Fruit fly (Drosophila melanogaster) whole organism, embryonic: ENCODE measurements around the gene Polr3F.

Experiments
- CG10543 ChIP-seq: fragments of 200-800 bp; sonication (Bioruptor generic); optimal IDR thresholded peaks from 3 replicates; lab custom pipeline; 2017; ENCODE audit warnings: missing biosample characterization, mild to moderate bottlenecking, missing genetic modification characterization, moderate library complexity
- CG10565 ChIP-seq: fragments of 200-800 bp; sonication (Bioruptor generic); optimal IDR thresholded peaks from 3 replicates; lab custom pipeline; 2016; ENCODE audit warnings: missing biosample characterization, mild to moderate bottlenecking, missing genetic modification characterization
- CG1233 ChIP-seq: fragments of 200-800 bp; sonication (Bioruptor generic); optimal IDR thresholded peaks from 4 replicates; lab custom pipeline; 2018; ENCODE audit warnings: missing biosample characterization, mild to moderate bottlenecking, missing genetic modification characterization
- CG12744 ChIP-seq: fragments of 200-800 bp; sonication (Bioruptor generic); optimal IDR thresholded peaks from 2 replicates; lab custom pipeline; 2016; ENCODE audit warnings: missing biosample characterization, missing genetic modification characterization
- CG12942 ChIP-seq: fragments of 200-800 bp; sonication (Bioruptor generic); optimal IDR thresholded peaks from 3 replicates; lab custom pipeline; 2016; ENCODE audit warnings: missing biosample characterization, missing genetic modification characterization
- CG13123 ChIP-seq: fragments of 200-800 bp; sonication (Bioruptor generic); optimal IDR thresholded peaks from 2 replicates; lab custom pipeline; 2016; ENCODE audit warnings: missing biosample characterization, missing genetic modification characterization
- CG14667 ChIP-seq: fragments of 200-800 bp; sonication (Bioruptor generic); IDR thresholded peaks from 2 replicates; pipeline ENCODE4 v1.3.6; 2022; ENCODE audit warnings: missing biosample characterization, missing genetic modification characterization
- CG15011 ChIP-seq: fragments of 200-800 bp; sonication (Bioruptor generic); optimal IDR thresholded peaks from 3 replicates; lab custom pipeline; 2018; ENCODE audit warnings: missing biosample characterization, mild to moderate bottlenecking, missing genetic modification characterization
- CG16815 ChIP-seq: fragments of 200-800 bp; sonication (Bioruptor generic); optimal IDR thresholded peaks from 3 replicates; lab custom pipeline; 2017; ENCODE audit warnings: missing biosample characterization, mild to moderate bottlenecking, missing genetic modification characterization
- CG17328 ChIP-seq: fragments of 200-800 bp; sonication (Bioruptor generic); IDR thresholded peaks from 2 replicates; pipeline ENCODE4 v1.3.6; 2022; ENCODE audit warnings: missing biosample characterization, missing genetic modification characterization
- CG17802 ChIP-seq: fragments of 200-800 bp; sonication (Bioruptor generic); optimal IDR thresholded peaks from 2 replicates; lab custom pipeline; 2018; ENCODE audit warnings: missing biosample characterization, mild to moderate bottlenecking, missing genetic modification characterization, moderate library complexity
- CG2129 ChIP-seq: fragments of 200-800 bp; sonication (Bioruptor generic); IDR thresholded peaks from 2 replicates; pipeline ENCODE4 v1.3.6; 2022; ENCODE audit warnings: missing biosample characterization, missing genetic modification characterization; ENCODE audit not compliant: partially characterized antibody
- CG33213 ChIP-seq: fragments of 200-800 bp; sonication (Bioruptor generic); optimal IDR thresholded peaks from 3 replicates; lab custom pipeline; 2016; ENCODE audit warnings: missing biosample characterization, missing genetic modification characterization
- CG33557 ChIP-seq: fragments of 200-800 bp; sonication (Bioruptor generic); optimal IDR thresholded peaks from 2 replicates; lab custom pipeline; 2019; ENCODE audit warnings: missing biosample characterization, mild to moderate bottlenecking, missing genetic modification characterization, moderate library complexity
- CG7271 ChIP-seq: fragments of 200-800 bp; sonication (Bioruptor generic); optimal IDR thresholded peaks from 2 replicates; lab custom pipeline; 2018; ENCODE audit warnings: missing biosample characterization, mild to moderate bottlenecking, missing genetic modification characterization, moderate library complexity
- CG8765 ChIP-seq: fragments of 200-800 bp; sonication (Bioruptor generic); IDR thresholded peaks from 2 replicates; pipeline ENCODE4 v1.3.6; 2022; ENCODE audit warnings: missing biosample characterization, missing genetic modification characterization
- CG9609 ChIP-seq: fragments of 200-800 bp; sonication (Bioruptor generic); optimal IDR thresholded peaks from 3 replicates; lab custom pipeline; 2016; ENCODE audit warnings: missing biosample characterization, missing genetic modification characterization
- CG9817 ChIP-seq: fragments of 200-800 bp; sonication (Bioruptor generic); optimal IDR thresholded peaks from 2 replicates; lab custom pipeline; 2018; ENCODE audit warnings: missing biosample characterization, mild to moderate bottlenecking, missing genetic modification characterization, moderate library complexity
- Fer1 ChIP-seq: fragments of 200-800 bp; sonication (Bioruptor generic); optimal IDR thresholded peaks from 2 replicates; lab custom pipeline; 2017; ENCODE audit warnings: missing biosample characterization, mild to moderate bottlenecking, missing genetic modification characterization
- Mrtf ChIP-seq: fragments of 200-800 bp; sonication (Bioruptor generic); IDR thresholded peaks from 3 replicates; pipeline ENCODE4 v1.3.6; 2022; ENCODE audit warnings: missing biosample characterization, missing genetic modification characterization
- NfI ChIP-seq: fragments of 200-800 bp; sonication (Bioruptor generic); optimal IDR thresholded peaks from 3 replicates; lab custom pipeline; 2018; ENCODE audit warnings: missing biosample characterization, mild to moderate bottlenecking, missing genetic modification characterization, moderate library complexity
- Trl ChIP-seq, 3 experiments: fragments of >200 bp in 2 of 3; fragments of 200-800 bp in 1 of 3; sonication (Bioruptor generic) in 1 of 3; optimal IDR thresholded peaks; 2 replicates in 1 of 3; 3 replicates in 2 of 3; lab custom pipeline; 2016 to 2017; ENCODE audit warnings: missing biosample characterization in 1 of 3, missing genetic modification characterization in 1 of 3
- Xrp1 ChIP-seq: fragments of 200-800 bp; sonication (Bioruptor generic); IDR thresholded peaks from 2 replicates; pipeline ENCODE4 v1.3.6; 2022; ENCODE audit warnings: missing biosample characterization, missing genetic modification characterization
- YL-1 ChIP-seq: fragments of 200-800 bp; sonication (Bioruptor generic); optimal IDR thresholded peaks from 3 replicates; lab custom pipeline; 2017; ENCODE audit warnings: missing biosample characterization, mild to moderate bottlenecking, missing genetic modification characterization
- bab2 ChIP-seq: fragments of 200-800 bp; sonication (Bioruptor generic); optimal IDR thresholded peaks from 2 replicates; lab custom pipeline; 2016; ENCODE audit warnings: missing biosample characterization, missing genetic modification characterization
- corto ChIP-seq: fragments of 200-800 bp; sonication (Bioruptor generic); optimal IDR thresholded peaks from 2 replicates; lab custom pipeline; 2016; ENCODE audit warnings: missing biosample characterization, mild to moderate bottlenecking, missing genetic modification characterization, moderate library complexity
- crp ChIP-seq, 2 experiments: fragments of 200-800 bp; sonication (Bioruptor generic); optimal IDR thresholded peaks; 2 replicates in 1 of 2; 3 replicates in 1 of 2; lab custom pipeline; 2017; ENCODE audit warnings: missing biosample characterization in 2 of 2, missing genetic modification characterization in 2 of 2, mild to moderate bottlenecking in 1 of 2, moderate library complexity in 1 of 2
- da ChIP-seq: fragments of 200-800 bp; sonication (Bioruptor generic); optimal IDR thresholded peaks from 2 replicates; lab custom pipeline; 2016; ENCODE audit warnings: missing biosample characterization, missing genetic modification characterization
- dmrt99B ChIP-seq: fragments of 200-800 bp; sonication (Bioruptor generic); optimal IDR thresholded peaks from 2 replicates; lab custom pipeline; 2018; ENCODE audit warnings: missing biosample characterization, mild to moderate bottlenecking, missing genetic modification characterization, moderate library complexity
- emc ChIP-seq: fragments of 200-800 bp; sonication (Bioruptor generic); optimal IDR thresholded peaks from 2 replicates; lab custom pipeline; 2016; ENCODE audit warnings: missing biosample characterization, missing genetic modification characterization
- eve ChIP-seq, 2 experiments: fragments of >200 bp; optimal IDR thresholded peaks; 2 replicates each; lab custom pipeline; 2017; ENCODE audit warnings: missing biosample characterization in 2 of 2, missing genetic modification characterization in 2 of 2
- eyg ChIP-seq: fragments of 200-800 bp; sonication (Bioruptor generic); optimal IDR thresholded peaks from 3 replicates; lab custom pipeline; 2016; ENCODE audit warnings: missing biosample characterization, missing genetic modification characterization
- grau ChIP-seq: fragments of 200-800 bp; optimal IDR thresholded peaks from 3 replicates; lab custom pipeline; 2019; ENCODE audit warnings: missing biosample characterization, mild to moderate bottlenecking, missing genetic modification characterization, moderate library complexity
- h ChIP-seq: fragments of >200 bp; optimal IDR thresholded peaks from 2 replicates; lab custom pipeline; 2017
- jigr1 ChIP-seq: fragments of 200-800 bp; sonication (Bioruptor generic); IDR thresholded peaks from 3 replicates; pipeline ENCODE4 v1.3.6; 2022; ENCODE audit warnings: missing biosample characterization, missing genetic modification characterization
- klu ChIP-seq: fragments of 200-800 bp; sonication (Bioruptor generic); IDR thresholded peaks from 2 replicates; pipeline ENCODE4 v1.3.6; 2022; ENCODE audit warnings: missing biosample characterization, missing genetic modification characterization
- luna ChIP-seq: fragments of 200-800 bp; sonication (Bioruptor generic); optimal IDR thresholded peaks from 2 replicates; lab custom pipeline; 2016; ENCODE audit warnings: missing biosample characterization, missing genetic modification characterization
- nerfin-2 ChIP-seq: fragments of 200-800 bp; sonication (Bioruptor generic); IDR thresholded peaks from 2 replicates; pipeline ENCODE4 v1.3.6; 2022; ENCODE audit warnings: missing biosample characterization, missing genetic modification characterization; ENCODE audit not compliant: partially characterized antibody
- oc ChIP-seq: fragments of 200-800 bp; sonication (Bioruptor generic); optimal IDR thresholded peaks from 2 replicates; lab custom pipeline; 2018; ENCODE audit warnings: missing biosample characterization, mild to moderate bottlenecking, missing genetic modification characterization, moderate library complexity
- pb ChIP-seq: fragments of 200-800 bp; sonication (Bioruptor generic); optimal IDR thresholded peaks from 3 replicates; lab custom pipeline; 2016; ENCODE audit warnings: missing biosample characterization, missing genetic modification characterization
- pzg ChIP-seq: fragments of 200-800 bp; sonication (Bioruptor generic); optimal IDR thresholded peaks from 3 replicates; lab custom pipeline; 2018; ENCODE audit warnings: missing biosample characterization, mild to moderate bottlenecking, missing genetic modification characterization, moderate library complexity
- rib ChIP-seq: fragments of 200-800 bp; sonication (Bioruptor generic); IDR thresholded peaks from 2 replicates; pipeline ENCODE4 v1.3.6; 2022; ENCODE audit warnings: missing biosample characterization, missing genetic modification characterization
- row ChIP-seq: fragments of 200-800 bp; sonication (Bioruptor generic); IDR thresholded peaks from 3 replicates; pipeline ENCODE4 v1.3.6; 2022; ENCODE audit warnings: missing biosample characterization, missing genetic modification characterization
- sens-2 ChIP-seq: fragments of 200-800 bp; sonication (Bioruptor generic); IDR thresholded peaks from 2 replicates; pipeline ENCODE4 v1.3.6; 2022; ENCODE audit warnings: missing biosample characterization, missing genetic modification characterization
- shn ChIP-seq: fragments of 200-800 bp; sonication (Bioruptor generic); optimal IDR thresholded peaks from 3 replicates; lab custom pipeline; 2016; ENCODE audit warnings: missing biosample characterization, missing genetic modification characterization
- sima ChIP-seq: fragments of 200-800 bp; sonication (Bioruptor generic); optimal IDR thresholded peaks from 2 replicates; lab custom pipeline; 2016; ENCODE audit warnings: missing biosample characterization, missing genetic modification characterization
- tap ChIP-seq: fragments of 200-800 bp; optimal IDR thresholded peaks from 3 replicates; lab custom pipeline; 2019; ENCODE audit warnings: missing biosample characterization, mild to moderate bottlenecking, missing genetic modification characterization, moderate library complexity
- tx ChIP-seq: fragments of 200-800 bp; sonication (Bioruptor generic); optimal IDR thresholded peaks from 2 replicates; lab custom pipeline; 2016; ENCODE audit warnings: missing biosample characterization, missing genetic modification characterization
- wek ChIP-seq: fragments of 200-800 bp; sonication (Bioruptor generic); optimal IDR thresholded peaks from 3 replicates; lab custom pipeline; 2018; ENCODE audit warnings: missing biosample characterization, mild to moderate bottlenecking, missing genetic modification characterization, moderate library complexity
- z ChIP-seq: fragments of 200-800 bp; sonication (Bioruptor generic); IDR thresholded peaks from 3 replicates; pipeline ENCODE4 v1.3.6; 2022; ENCODE audit warnings: missing biosample characterization, missing genetic modification characterization
- zfh1 ChIP-seq: fragments of 200-800 bp; sonication (Bioruptor generic); IDR thresholded peaks from 3 replicates; pipeline ENCODE4 v1.3.6; 2022; ENCODE audit warnings: missing biosample characterization, missing genetic modification characterization

Polr3F gene

dm6 chr3R:22358810-22359209 lies 8.4 kb downstream of the Polr3F start (continued):
- TF ChIP-seq tap (tag; lab: Kevin White, UChicago) (peak; percentile 73), CG15011 (GFP tag; lab: Kevin White, UChicago) (peak; percentile 62), CG16815 (GFP tag; lab: Kevin White, UChicago) (peak; percentile 38), CG1233 (GFP tag; lab: Kevin White, UChicago) (peak; percentile 83), da (GFP tag; lab: Kevin White, UChicago) (no peak), eyg (GFP tag; lab: Kevin White, UChicago) (peak; percentile 5), shn (peak; percentile 36), Trl (optimal IDR thresholded peaks at IDR 0.05; lab: Kevin White, UChicago) (no peak), Trl (GFP tag; optimal IDR thresholded peaks at IDR 0.05; lab: Kevin White, UChicago) (peak; percentile 76), emc (no peak), CG17802 (peak; percentile 63), CG10543 (GFP tag; lab: Kevin White, UChicago) (no peak), CG12744 (GFP tag; lab: Kevin White, UChicago) (peak; percentile 34), row (GFP tag; lab: Robert Waterston, UW) (peak; percentile 67; the same call in 2 of the 3 replicates), CG33557 (GFP tag; lab: Kevin White, UChicago) (peak; percentile 86), nerfin-2 (no peak), CG2129 (GFP tag; lab: Robert Waterston, UW) (no peak), klu (GFP tag; lab: Robert Waterston, UW) (no peak), CG17328 (GFP tag; lab: Robert Waterston, UW) (peak; percentile 79), crp (GFP tag; optimal IDR thresholded peaks at IDR 0.05; lab: Kevin White, UChicago) (peak in 1 of 2 experiments; percentile 18), CG9609 (GFP tag; lab: Kevin White, UChicago) (peak; percentile 23), CG9817 (no peak), grau (tag; lab: Kevin White, UChicago) (peak; percentile 58), pzg (GFP tag; lab: Kevin White, UChicago) (no peak), tx (GFP tag; lab: Kevin White, UChicago) (no peak), eve (GFP tag; optimal IDR thresholded peaks at IDR 0.05; lab: Kevin White, UChicago) (no peak), corto (GFP tag; lab: Kevin White, UChicago) (no peak), CG33213 (GFP tag; lab: Kevin White, UChicago) (peak; percentile 51), sima (GFP tag; lab: Kevin White, UChicago) (no peak), pb (GFP tag; lab: Kevin White, UChicago) (no peak), bab2 (GFP tag; lab: Kevin White, UChicago) (peak; percentile 70), Fer1 (GFP tag; lab: Kevin White, UChicago) (peak; percentile 40), jigr1 (GFP tag; lab: Robert Waterston, UW) (no peak), h (lab: Kevin White, UChicago) (no peak), rib (GFP tag; lab: Robert Waterston, UW) (no peak), Xrp1 (GFP tag; lab: Robert Waterston, UW) (peak; percentile 88), Mrtf (peak; percentile 61; the same call in 2 of the 3 replicates), CG7271 (tag; lab: Kevin White, UChicago) (peak; percentile 82), CG10565 (GFP tag; lab: Kevin White, UChicago) (peak; percentile 12), CG8765 (GFP tag; lab: Robert Waterston, UW) (no peak), YL-1 (peak; percentile 32), NfI (GFP tag; lab: Kevin White, UChicago) (peak; percentile 53), dmrt99B (tag; lab: Kevin White, UChicago) (peak; percentile 62), oc (peak; percentile 86), CG13123 (GFP tag; lab: Kevin White, UChicago) (peak; percentile 69), zfh1 (GFP tag; lab: Robert Waterston, UW) (peak; percentile 80), z (GFP tag; lab: Robert Waterston, UW) (no peak), sens-2 (GFP tag; lab: Robert Waterston, UW) (no peak), CG14667 (peak; percentile 57), luna (GFP tag; lab: Kevin White, UChicago) (no peak), wek (peak; percentile 58), CG12942 (peak; percentile 59)
